Worm (Caenorhabditis elegans) whole organism, L2 larva: ENCODE results near the gene EEED8.18.

Experiments
- Y55F3AM.14 ChIP-seq: fragments of 200-800 bp; sonication (Bioruptor generic); optimal IDR thresholded peaks from 2 replicates; lab custom pipeline; 2018; ENCODE audit warnings: mild to moderate bottlenecking, missing genetic modification characterization, missing compliant biosample characterization
- ceh-82 ChIP-seq: fragments of 150-350 bp; optimal IDR thresholded peaks from 2 replicates; lab custom pipeline; 2014; ENCODE audit warnings: missing biosample characterization, missing genetic modification characterization
- lsy-2 ChIP-seq, 2 experiments: fragments of 150-350 bp in 1 of 2; sonication (generic microtip) in 1 of 2; optimal IDR thresholded peaks; 2 replicates each; lab custom pipeline; 2014 to 2017; ENCODE audit warnings: missing biosample characterization in 2 of 2, missing genetic modification characterization in 2 of 2
- nhr-11 ChIP-seq: fragments of 150-350 bp; optimal IDR thresholded peaks from 2 replicates; lab custom pipeline; 2014; ENCODE audit warnings: missing biosample characterization, missing genetic modification characterization

DNA sequence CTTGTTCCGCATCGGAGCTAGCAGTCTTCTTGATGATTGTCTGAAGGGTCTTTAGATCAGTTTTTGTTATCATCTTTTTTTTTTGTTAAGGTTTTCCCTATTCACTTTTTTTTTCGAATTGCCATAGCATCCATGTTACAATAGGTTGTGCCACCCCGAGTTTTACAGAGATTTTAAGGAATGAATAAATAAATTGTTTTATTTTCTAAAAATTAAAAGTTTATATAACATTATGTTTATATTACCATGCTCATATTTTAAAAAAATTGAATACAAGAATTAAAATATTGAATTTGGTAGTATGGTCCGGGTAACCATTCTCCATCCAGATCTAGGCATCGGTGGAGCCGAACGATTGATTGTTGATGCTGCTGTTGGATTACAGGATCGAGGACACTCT, 37.4 kb downstream of the EEED8.18 start, which contains the start of gene algn-2:
- no peak for TF ChIP-seq ceh-82 (tag; lab: Kevin White, UChicago)
- TF ChIP-seq nhr-11 = no peak
- no peak for TF ChIP-seq Y55F3AM.14 (GFP tag; lab: Kevin White, UChicago)
- no peak for TF ChIP-seq lsy-2 (tag; optimal IDR thresholded peaks at IDR 0.05; lab: Kevin White, UChicago)
